Worm (Caenorhabditis elegans): ENCODE data around the gene srx-125.

ce11 chrV:13373643-13374042 is 6.5 kb downstream of the srx-125 start:
- TF ChIP-seq tab-1 (GFP tag; IDR thresholded peaks at IDR 0.05) (no peak), ref-1 (GFP tag; conservative IDR thresholded peaks at IDR 0.05) (no peak), klf-2 (GFP tag; conservative IDR thresholded peaks at IDR 0.05) (no peak), flt-1 (GFP tag; IDR thresholded peaks at IDR 0.05) (no peak), med-1 (GFP tag; optimal IDR thresholded peaks at IDR 0.05; ENCODE audit: insufficient read depth) (no peak), ztf-23 (GFP tag; IDR thresholded peaks at IDR 0.05) (no peak), T22C8.4 (GFP tag; IDR thresholded peaks at IDR 0.05) (no peak), cog-1 (tag; optimal IDR thresholded peaks at IDR 0.05) (no peak), ztf-29 (GFP tag; IDR thresholded peaks at IDR 0.05) (no peak)

All from whole organism, midembryonic.